Worm (Caenorhabditis elegans): ENCODE results near the gene gcy-25.

DNA sequence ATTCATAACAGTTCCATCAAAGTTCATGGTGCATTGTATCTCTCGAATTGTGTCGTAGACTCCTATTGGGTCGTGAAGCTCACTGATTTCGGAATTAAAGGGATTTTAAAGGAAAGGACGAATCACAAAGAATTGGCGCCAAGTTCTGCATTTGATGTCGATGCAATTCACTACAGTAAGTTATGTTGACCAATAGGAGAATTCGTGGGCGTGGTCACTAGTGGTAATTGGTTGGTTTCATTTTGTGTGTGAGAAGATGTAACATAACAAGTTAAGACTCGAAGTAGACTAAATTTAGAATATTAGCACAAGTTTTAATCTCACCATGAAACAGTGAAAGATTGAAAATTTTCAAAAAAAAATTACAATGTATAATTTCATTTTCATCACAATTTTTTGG is 5.5 kb downstream of the gcy-25 start:
- TF ChIP-seq lin-39 (tag; optimal IDR thresholded peaks at IDR 0.05), result no peak
- no peak for TF ChIP-seq skn-1 (tag; optimal IDR thresholded peaks at IDR 0.05)
- TF ChIP-seq mep-1 (tag; optimal IDR thresholded peaks at IDR 0.05), result no peak
- TF ChIP-seq ceh-63 (GFP tag; optimal IDR thresholded peaks at IDR 0.05), result no peak
- TF ChIP-seq ama-1 (optimal IDR thresholded peaks at IDR 0.05), result no peak
- no peak for TF ChIP-seq ces-1 (GFP tag; optimal IDR thresholded peaks at IDR 0.05)
- no peak for TF ChIP-seq pqm-1 (tag; optimal IDR thresholded peaks at IDR 0.05)
- TF ChIP-seq aly-2 (tag; optimal IDR thresholded peaks at IDR 0.05), result no peak
- TF ChIP-seq nhr-28 (tag; optimal IDR thresholded peaks at IDR 0.05), result no peak
- TF ChIP-seq ztf-4 (tag; optimal IDR thresholded peaks at IDR 0.05), result no peak
- TF ChIP-seq elt-3 (tag; optimal IDR thresholded peaks at IDR 0.05), result no peak
- no peak for TF ChIP-seq grh-1 (GFP tag; IDR thresholded peaks at IDR 0.05)
- TF ChIP-seq nhr-11 (tag; optimal IDR thresholded peaks at IDR 0.05), result no peak
